Worm (Caenorhabditis elegans): ENCODE measurements around the gene nhr-197.
A peak's percentile ranks its signal among the peaks of the same experiment; 100 is the strongest.
"Not testable (repeated sequence)": the region's sequence is repeated elsewhere in the genome, so short reads cannot be mapped to it uniquely, and the experiment has no call there.

nhr-197 gene

DNA sequence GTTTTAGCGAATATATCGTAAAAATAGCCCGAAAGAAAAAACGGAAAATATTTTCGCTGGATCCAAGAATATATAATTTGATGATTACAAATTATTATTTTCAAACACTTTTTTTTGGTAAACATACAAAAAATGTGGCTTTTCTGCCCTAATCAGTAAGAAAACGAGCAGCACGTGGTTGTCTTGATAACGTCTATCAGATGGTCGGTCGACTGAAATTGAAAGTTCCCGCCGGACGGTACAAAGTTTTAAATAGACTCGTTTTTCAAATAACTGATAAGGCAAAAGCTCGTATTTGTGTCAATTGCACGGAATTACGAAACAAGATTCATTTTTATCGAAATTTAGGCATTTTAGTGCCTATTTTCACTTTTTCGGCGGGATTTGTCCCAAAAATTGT is 21.0 kb upstream of the nhr-197 start:
- TF ChIP-seq hlh-15 (tag; optimal IDR thresholded peaks at IDR 0.05), result no peak
- peak; percentile 5 for TF ChIP-seq pqm-1 (tag; optimal IDR thresholded peaks at IDR 0.05)
- no peak for TF ChIP-seq sox-4 (tag; optimal IDR thresholded peaks at IDR 0.05)
- TF ChIP-seq elt-2 (tag; optimal IDR thresholded peaks at IDR 0.05), result peak; percentile 75
- TF ChIP-seq unc-55 (GFP tag; optimal IDR thresholded peaks at IDR 0.05), result no peak

DNA sequence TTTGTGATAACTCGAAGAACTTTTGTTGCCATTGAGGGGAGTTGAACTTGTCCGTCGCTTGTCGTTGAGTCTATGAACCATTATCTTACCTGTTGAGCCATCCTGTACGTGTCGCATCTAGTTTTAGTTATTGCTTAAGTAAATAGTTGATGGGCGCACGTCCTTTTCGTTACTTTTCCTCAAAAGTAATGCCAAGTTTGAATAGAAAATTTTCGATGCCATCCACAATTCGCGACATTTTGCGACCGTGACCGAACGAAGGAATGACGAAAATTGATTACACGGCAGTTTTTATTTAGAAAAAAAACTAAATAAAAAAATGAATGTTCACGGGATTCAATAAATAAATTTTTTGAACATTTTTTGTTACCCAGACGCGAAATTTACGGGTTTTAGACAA is 19.6 kb upstream of the nhr-197 start, which contains the start of gene F53E4.1:
Gene F53E4.1, minus strand, starts transcription at position 101 of the 400 bp plus-strand sequence.
- not testable (repeated sequence) for TF ChIP-seq K02D7.2 (tag; optimal IDR thresholded peaks at IDR 0.05); hlh-13 (GFP tag; optimal IDR thresholded peaks at IDR 0.05); nfya-1 (tag; optimal IDR thresholded peaks at IDR 0.05)

DNA sequence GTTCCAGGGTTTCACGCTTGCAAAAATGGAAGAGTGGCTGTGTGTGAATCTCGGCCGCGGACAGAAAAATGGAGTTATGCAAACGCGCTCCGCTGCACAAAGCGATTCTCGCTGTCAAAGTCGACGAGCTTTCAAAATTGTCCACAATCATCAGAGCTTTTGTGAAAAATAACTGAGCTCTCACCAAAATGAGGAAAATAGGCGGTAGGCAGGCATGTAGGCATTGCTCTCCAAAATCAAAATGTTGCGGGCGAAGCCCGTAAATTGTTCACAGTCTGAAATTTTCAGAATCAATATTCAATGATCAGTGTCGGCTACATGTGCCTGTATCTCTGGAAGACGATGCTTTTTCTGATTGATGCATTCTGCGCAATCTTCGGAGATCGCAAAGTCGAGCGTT is 18.9 kb upstream of the nhr-197 start, which contains the start of gene K06B4.4:
Gene K06B4.4, plus strand, starts transcription at position 301 of the 400 bp plus-strand sequence.
- TF ChIP-seq ceh-34 (tag; optimal IDR thresholded peaks at IDR 0.05) (no peak), tbx-7 (tag; optimal IDR thresholded peaks at IDR 0.05) (no peak), ceh-24 (tag; optimal IDR thresholded peaks at IDR 0.05) (no peak), unc-86 (tag; optimal IDR thresholded peaks at IDR 0.05) (no peak), K09A11.1 (tag; optimal IDR thresholded peaks at IDR 0.05; ENCODE audit: insufficient read depth) (no peak), madf-2 (tag; optimal IDR thresholded peaks at IDR 0.05) (no peak), unc-3 (GFP tag; conservative IDR thresholded peaks at IDR 0.05) (no peak), unc-3 (tag; optimal IDR thresholded peaks at IDR 0.05) (no peak), ceh-45 (GFP tag; IDR thresholded peaks at IDR 0.05) (no peak), F13H6.1 (tag; optimal IDR thresholded peaks at IDR 0.05) (no peak), pros-1 (tag; optimal IDR thresholded peaks at IDR 0.05) (no peak), ceh-2 (tag; optimal IDR thresholded peaks at IDR 0.05) (no peak), ceh-30 (tag; optimal IDR thresholded peaks at IDR 0.05) (no peak), ztf-16 (tag; optimal IDR thresholded peaks at IDR 0.05) (no peak), sox-2 (GFP tag; IDR thresholded peaks at IDR 0.05) (no peak), ceh-6 (GFP tag; optimal IDR thresholded peaks at IDR 0.05) (no peak), ceh-48 (tag; optimal IDR thresholded peaks at IDR 0.05) (no peak), ceh-22 (tag; optimal IDR thresholded peaks at IDR 0.05) (no peak)

DNA sequence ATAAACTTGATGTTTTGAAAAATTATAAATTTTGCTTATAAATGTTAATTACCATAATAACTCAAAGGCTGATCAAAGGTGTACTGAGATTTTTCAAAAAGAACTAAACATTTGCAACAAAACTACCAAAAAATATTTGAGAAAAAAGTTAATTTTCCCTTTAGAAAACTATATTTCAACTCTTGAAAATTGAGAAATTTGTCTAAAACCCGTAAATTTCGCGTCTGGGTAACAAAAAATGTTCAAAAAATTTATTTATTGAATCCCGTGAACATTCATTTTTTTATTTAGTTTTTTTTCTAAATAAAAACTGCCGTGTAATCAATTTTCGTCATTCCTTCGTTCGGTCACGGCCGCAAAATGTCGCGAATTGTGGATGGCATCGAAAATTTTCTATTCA is 17.6 kb upstream of the nhr-197 start, which contains the start of gene K06B4.15:
Gene K06B4.15, plus strand, starts transcription at position 301 of the 400 bp plus-strand sequence.
- not testable (repeated sequence) for TF ChIP-seq T23F11.4 (GFP tag; optimal IDR thresholded peaks at IDR 0.05); nfya-1 (tag; optimal IDR thresholded peaks at IDR 0.05); lin-11 (tag; optimal IDR thresholded peaks at IDR 0.05)

DNA sequence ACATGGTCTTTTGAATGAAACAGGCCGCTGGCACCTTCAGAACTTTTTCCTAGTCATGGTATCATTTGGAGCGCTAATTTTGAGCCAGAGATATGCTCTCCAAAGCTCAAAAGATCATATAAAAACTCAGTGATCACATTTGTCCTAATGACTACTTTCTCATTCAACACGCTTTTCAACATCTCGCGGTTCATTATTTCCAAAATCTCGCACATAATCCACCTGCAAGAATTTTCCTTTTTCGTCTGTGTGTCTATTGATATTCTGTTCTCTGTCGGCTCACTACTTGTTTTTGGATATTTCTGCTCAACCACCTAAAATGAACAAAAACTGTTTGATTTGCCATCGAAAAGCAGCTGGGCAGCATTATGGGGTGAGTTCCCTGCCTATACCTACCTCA is 14.1 kb upstream of the nhr-197 start, which contains the start of gene nhr-51:
Gene nhr-51, plus strand, starts transcription at position 301 of the 400 bp plus-strand sequence.
- TF ChIP-seq syd-9 (tag; optimal IDR thresholded peaks at IDR 0.05), result no peak
- no peak for TF ChIP-seq pha-4 (tag; optimal IDR thresholded peaks at IDR 0.05)
- no peak for TF ChIP-seq pros-1 (tag; optimal IDR thresholded peaks at IDR 0.05)
- no peak for TF ChIP-seq pag-3 (tag; optimal IDR thresholded peaks at IDR 0.05; ENCODE audit: borderline replicate concordance)
- TF ChIP-seq ets-4 (tag; optimal IDR thresholded peaks at IDR 0.05), result no peak
- TF ChIP-seq npax-4 (tag; optimal IDR thresholded peaks at IDR 0.05), result no peak
- no peak for TF ChIP-seq hlh-6 (tag; optimal IDR thresholded peaks at IDR 0.05)
- no peak for TF ChIP-seq sox-4 (tag; optimal IDR thresholded peaks at IDR 0.05)
- TF ChIP-seq fkh-10 (GFP tag; optimal IDR thresholded peaks at IDR 0.05), result no peak
- no peak for TF ChIP-seq ceh-19 (GFP tag; optimal IDR thresholded peaks at IDR 0.05)
- TF ChIP-seq fkh-6 (tag; optimal IDR thresholded peaks at IDR 0.05), result no peak
- TF ChIP-seq ceh-18 (tag; optimal IDR thresholded peaks at IDR 0.05), result no peak
- TF ChIP-seq ceh-14 (tag; optimal IDR thresholded peaks at IDR 0.05), result no peak
- no peak for TF ChIP-seq ama-1 (optimal IDR thresholded peaks at IDR 0.05)
- TF ChIP-seq tbx-7 (tag; optimal IDR thresholded peaks at IDR 0.05), result no peak
- TF ChIP-seq ceh-24 (tag; optimal IDR thresholded peaks at IDR 0.05), result no peak
- no peak for TF ChIP-seq dmd-4 (tag; optimal IDR thresholded peaks at IDR 0.05; ENCODE audit: borderline replicate concordance)
- TF ChIP-seq C38D4.7 (GFP tag; optimal IDR thresholded peaks at IDR 0.05), result no peak
- no peak for TF ChIP-seq hlh-15 (tag; optimal IDR thresholded peaks at IDR 0.05)
- no peak for TF ChIP-seq pha-2 (tag; optimal IDR thresholded peaks at IDR 0.05)
